Worm (Caenorhabditis elegans) whole organism, L1 larva: ENCODE results near the gene F41B4.1.

Experiments
- C34B4.2 ChIP-seq: sonication (generic microtip); optimal IDR thresholded peaks from 2 replicates; lab custom pipeline; 2017; ENCODE audit warnings: mild to moderate bottlenecking, missing genetic modification characterization, missing compliant biosample characterization
- Y116A8C.19 ChIP-seq: sonication (generic microtip); optimal IDR thresholded peaks from 2 replicates; lab custom pipeline; 2016; ENCODE audit warnings: missing compliant biosample characterization, missing genetic modification characterization, borderline replicate concordance
- aha-1 ChIP-seq: fragments of 150-350 bp; optimal IDR thresholded peaks from 2 replicates; lab custom pipeline; 2014; ENCODE audit warnings: missing biosample characterization, missing genetic modification characterization
- alr-1 ChIP-seq: fragments of 200-800 bp; sonication (Bioruptor generic); optimal IDR thresholded peaks from 2 replicates; lab custom pipeline; 2018; ENCODE audit warnings: borderline replicate concordance, mild to moderate bottlenecking, missing genetic modification characterization, missing compliant biosample characterization
- ama-1 ChIP-seq: fragments of 150-350 bp; optimal IDR thresholded peaks from 2 replicates; lab custom pipeline; 2014
- ces-1 ChIP-seq: fragments of 150-350 bp; optimal IDR thresholded peaks from 2 replicates; lab custom pipeline; 2014; ENCODE audit warnings: missing biosample characterization, missing genetic modification reagents, missing genetic modification characterization
- dpl-1 ChIP-seq, 3 experiments: fragments of 150-350 bp in 2 of 3; sonication (generic microtip) in 1 of 3; optimal IDR thresholded peaks; 2 replicates each; lab custom pipeline; 2014 to 2017; ENCODE audit warnings: missing biosample characterization in 3 of 3, missing genetic modification characterization in 3 of 3, missing genetic modification reagents in 3 of 3
- dsc-1 ChIP-seq: sonication (generic microtip); optimal IDR thresholded peaks from 2 replicates; lab custom pipeline; 2016; ENCODE audit warnings: mild to moderate bottlenecking, missing genetic modification characterization, missing compliant biosample characterization
- efl-1 ChIP-seq, 4 experiments: fragments of 150-350 bp; optimal IDR thresholded peaks in 3 of 4; peaks in 1 of 4; 1 replicate in 1 of 4; 2 replicates in 3 of 4; lab custom pipeline; 2014; ENCODE audit warnings: missing biosample characterization in 2 of 4, missing genetic modification characterization in 2 of 4, missing genetic modification reagents in 2 of 4
- egl-13 ChIP-seq: sonication (generic microtip); optimal IDR thresholded peaks from 2 replicates; lab custom pipeline; 2016; ENCODE audit warnings: missing genotype, missing genetic modification reagents, missing genetic modification characterization, missing compliant biosample characterization
- egl-27 ChIP-seq, 2 experiments: fragments of 150-350 bp in 1 of 2; sonication (generic microtip); optimal IDR thresholded peaks; 3 replicates each; lab custom pipeline; 2017 to 2018; ENCODE audit warnings: missing biosample characterization in 2 of 2, missing genetic modification characterization in 2 of 2, missing genetic modification reagents in 2 of 2
- elt-2 ChIP-seq: sonication (generic microtip); optimal IDR thresholded peaks from 2 replicates; lab custom pipeline; 2016; ENCODE audit warnings: missing genetic modification characterization, mild to moderate bottlenecking, inconsistent platforms, missing compliant biosample characterization, missing genetic modification reagents
- elt-3 ChIP-seq, 6 experiments: fragments of 150-350 bp in 1 of 6; sonication (generic microtip); optimal IDR thresholded peaks; 2 replicates each; lab custom pipeline; 2017 to 2018; ENCODE audit warnings: missing biosample characterization in 6 of 6, missing genetic modification characterization in 6 of 6, inconsistent platforms in 1 of 6
- fkh-10 ChIP-seq: sonication (generic microtip); optimal IDR thresholded peaks from 2 replicates; lab custom pipeline; 2017; ENCODE audit warnings: missing biosample characterization, missing genetic modification reagents, missing genetic modification characterization
- fos-1 ChIP-seq: fragments of 150-350 bp; optimal IDR thresholded peaks from 2 replicates; lab custom pipeline; 2014; ENCODE audit warnings: missing biosample characterization, missing genetic modification characterization
- grh-1 ChIP-seq: fragments of 200-800 bp; sonication (Bioruptor generic); IDR thresholded peaks from 2 replicates; pipeline ENCODE4 v1.3.6; 2022; ENCODE audit warnings: missing genetic modification reagents, missing genetic modification characterization, missing compliant biosample characterization
- hlh-17 ChIP-seq: fragments of 200-800 bp; sonication (Bioruptor generic); optimal IDR thresholded peaks from 2 replicates; lab custom pipeline; 2018; ENCODE audit warnings: missing genetic modification characterization, mild to moderate bottlenecking, missing compliant biosample characterization, moderate library complexity, borderline replicate concordance
- hpl-2 ChIP-seq: fragments of 150-350 bp; optimal IDR thresholded peaks from 2 replicates; lab custom pipeline; 2014; ENCODE audit warnings: missing biosample characterization, missing genetic modification reagents, missing genetic modification characterization
- irx-1 ChIP-seq: sonication (generic microtip); optimal IDR thresholded peaks from 2 replicates; lab custom pipeline; 2016; ENCODE audit warnings: missing genetic modification characterization, missing compliant biosample characterization
- jun-1 ChIP-seq: fragments of 150-350 bp; optimal IDR thresholded peaks from 2 replicates; lab custom pipeline; 2014; ENCODE audit warnings: missing biosample characterization, missing genetic modification reagents, missing genetic modification characterization
- lir-3 ChIP-seq: sonication (generic microtip); optimal IDR thresholded peaks from 2 replicates; lab custom pipeline; 2016; ENCODE audit warnings: mild to moderate bottlenecking, missing genetic modification characterization, moderate library complexity, missing compliant biosample characterization; ENCODE audit not compliant: poor library complexity
- lsy-2 ChIP-seq, 2 experiments: fragments of 150-350 bp; optimal IDR thresholded peaks; 2 replicates each; lab custom pipeline; 2014; ENCODE audit warnings: missing biosample characterization in 2 of 2, missing genetic modification characterization in 2 of 2
- mab-9 ChIP-seq: fragments of 200-800 bp; sonication (Bioruptor generic); IDR thresholded peaks from 2 replicates; pipeline ENCODE4 v1.3.6; 2022; ENCODE audit warnings: missing genetic modification reagents, missing genetic modification characterization, missing compliant biosample characterization
- mdl-1 ChIP-seq, 2 experiments: fragments of 150-350 bp; optimal IDR thresholded peaks; 2 replicates each; lab custom pipeline; 2014 to 2017; ENCODE audit warnings: missing biosample characterization in 2 of 2, missing genetic modification characterization in 2 of 2, inconsistent platforms in 1 of 2
- nhr-11 ChIP-seq: fragments of 150-350 bp; optimal IDR thresholded peaks from 2 replicates; lab custom pipeline; 2014; ENCODE audit warnings: missing biosample characterization, missing genetic modification characterization
- nhr-19 ChIP-seq: fragments of 200-800 bp; sonication (Bioruptor generic); conservative IDR thresholded peaks from 2 replicates; pipeline ENCODE4 v1.3.6; 2022; ENCODE audit warnings: missing genetic modification characterization, missing compliant biosample characterization
- nhr-20 ChIP-seq: sonication (generic microtip); optimal IDR thresholded peaks from 2 replicates; lab custom pipeline; 2016; ENCODE audit warnings: mild to moderate bottlenecking, missing genetic modification characterization, missing compliant biosample characterization
- nhr-237 ChIP-seq: fragments of 150-350 bp; optimal IDR thresholded peaks from 2 replicates; lab custom pipeline; 2014; ENCODE audit warnings: missing biosample characterization, missing genetic modification characterization
- nhr-28 ChIP-seq: fragments of 150-350 bp; optimal IDR thresholded peaks from 2 replicates; lab custom pipeline; 2014; ENCODE audit warnings: missing biosample characterization, missing genetic modification characterization
- nhr-47 ChIP-seq: sonication (generic microtip); optimal IDR thresholded peaks from 2 replicates; lab custom pipeline; 2016; ENCODE audit warnings: mild to moderate bottlenecking, missing genetic modification characterization, moderate library complexity, missing compliant biosample characterization
- nhr-71 ChIP-seq: sonication (generic microtip); optimal IDR thresholded peaks from 2 replicates; lab custom pipeline; 2016; ENCODE audit warnings: mild to moderate bottlenecking, missing genetic modification characterization, moderate library complexity, missing compliant biosample characterization
- nhr-77 ChIP-seq: fragments of 150-350 bp; optimal IDR thresholded peaks from 2 replicates; lab custom pipeline; 2014; ENCODE audit warnings: missing biosample characterization, missing genetic modification characterization
- nhr-84 ChIP-seq: sonication (generic microtip); optimal IDR thresholded peaks from 2 replicates; lab custom pipeline; 2017; ENCODE audit warnings: missing biosample characterization, missing genetic modification characterization
- pag-3 ChIP-seq: sonication (generic microtip); optimal IDR thresholded peaks from 2 replicates; lab custom pipeline; 2017; ENCODE audit warnings: missing genetic modification characterization, mild to moderate bottlenecking, missing compliant biosample characterization, antibody characterized with exemption, borderline replicate concordance; ENCODE audit not compliant: insufficient read depth
- pqm-1 ChIP-seq: sonication (generic microtip); optimal IDR thresholded peaks from 3 replicates; lab custom pipeline; 2017; ENCODE audit warnings: missing biosample characterization, missing genetic modification characterization
- rnt-1 ChIP-seq: sonication (generic microtip); optimal IDR thresholded peaks from 2 replicates; lab custom pipeline; 2016; ENCODE audit warnings: mild to moderate bottlenecking, missing genetic modification characterization, moderate library complexity, missing compliant biosample characterization
- snu-23 ChIP-seq: sonication (generic microtip); optimal IDR thresholded peaks from 2 replicates; lab custom pipeline; 2016; ENCODE audit warnings: missing genetic modification characterization, missing compliant biosample characterization
- sox-4 ChIP-seq: sonication (generic microtip); optimal IDR thresholded peaks from 2 replicates; lab custom pipeline; 2016; ENCODE audit warnings: missing genetic modification characterization, missing compliant biosample characterization
- sptf-1 ChIP-seq: fragments of 150-350 bp; optimal IDR thresholded peaks from 2 replicates; lab custom pipeline; 2014; ENCODE audit warnings: missing biosample characterization, missing genetic modification characterization
- sup-37 ChIP-seq: fragments of 200-800 bp; sonication (Bioruptor generic); optimal IDR thresholded peaks from 2 replicates; lab custom pipeline; 2018; ENCODE audit warnings: mild to moderate bottlenecking, missing genetic modification characterization, missing compliant biosample characterization
- swsn-7 ChIP-seq: sonication (generic microtip); optimal IDR thresholded peaks from 2 replicates; lab custom pipeline; 2016; ENCODE audit warnings: missing genetic modification characterization, missing compliant biosample characterization
- tbx-2 ChIP-seq: sonication (generic microtip); optimal IDR thresholded peaks from 2 replicates; lab custom pipeline; 2016; ENCODE audit warnings: missing genetic modification characterization, missing compliant biosample characterization
- unc-130 ChIP-seq: fragments of 150-350 bp; optimal IDR thresholded peaks from 2 replicates; lab custom pipeline; 2017; ENCODE audit warnings: missing biosample characterization, missing genetic modification characterization, inconsistent platforms
- unc-30 ChIP-seq: sonication (generic microtip); optimal IDR thresholded peaks from 2 replicates; lab custom pipeline; 2017; ENCODE audit warnings: missing biosample characterization, missing genetic modification characterization
- unc-62 ChIP-seq: fragments of 150-350 bp; optimal IDR thresholded peaks from 2 replicates; lab custom pipeline; 2014; ENCODE audit warnings: missing biosample characterization, missing genetic modification reagents, missing genetic modification characterization
- unc-86 ChIP-seq: sonication (generic microtip); optimal IDR thresholded peaks from 2 replicates; lab custom pipeline; 2016; ENCODE audit warnings: missing genetic modification characterization, missing compliant biosample characterization
- unc-98 ChIP-seq: fragments of 200-800 bp; sonication (Bioruptor generic); IDR thresholded peaks from 2 replicates; pipeline ENCODE4 v1.3.6; 2022; ENCODE audit warnings: missing genetic modification characterization, missing compliant biosample characterization
- vab-15 ChIP-seq: sonication (generic microtip); optimal IDR thresholded peaks from 2 replicates; lab custom pipeline; 2017; ENCODE audit warnings: missing genotype, mild to moderate bottlenecking, missing genetic modification characterization, missing compliant biosample characterization
- zag-1 ChIP-seq: fragments of 150-350 bp; optimal IDR thresholded peaks from 2 replicates; lab custom pipeline; 2014; ENCODE audit warnings: missing biosample characterization, missing genetic modification characterization
- zip-4 ChIP-seq: fragments of 200-800 bp; sonication (Bioruptor generic); optimal IDR thresholded peaks from 2 replicates; lab custom pipeline; 2018; ENCODE audit warnings: mild to moderate bottlenecking, missing genetic modification characterization, moderate library complexity, missing compliant biosample characterization
- ztf-11 ChIP-seq, 2 experiments: sonication (generic microtip); optimal IDR thresholded peaks; 2 replicates each; lab custom pipeline; 2016 to 2017; ENCODE audit warnings: missing genetic modification characterization in 2 of 2, missing biosample characterization in 1 of 2, missing compliant biosample characterization in 1 of 2
- ztf-4 ChIP-seq: fragments of 150-350 bp; optimal IDR thresholded peaks from 2 replicates; lab custom pipeline; 2014; ENCODE audit warnings: missing biosample characterization, missing genetic modification characterization

The F41B4.1 gene

ce11 chrX:6804857-6805256 lies 20.8 kb downstream of the F41B4.1 start:
- TF ChIP-seq mdl-1 (tag; optimal IDR thresholded peaks at IDR 0.05; lab: Kevin White, UChicago) (peak in 1 of 2 experiments; percentile 71), hpl-2 (no peak), dpl-1 (GFP tag; optimal IDR thresholded peaks at IDR 0.05; lab: Kevin White, UChicago) (peak; percentile 92 to 94 (median 92)), fkh-10 (GFP tag; lab: Kevin White, UChicago) (no peak), aha-1 (tag; lab: Kevin White, UChicago) (no peak), sup-37 (no peak), nhr-28 (tag; lab: Kevin White, UChicago) (no peak), unc-130 (tag; lab: Kevin White, UChicago) (peak; percentile 14), unc-62 (GFP tag; lab: Kevin White, UChicago) (no peak), unc-86 (peak; percentile 41), zag-1 (no peak), sptf-1 (no peak), unc-98 (no peak), pag-3 (tag; lab: Kevin White, UChicago) (no peak), ztf-4 (tag; lab: Kevin White, UChicago) (no peak), C34B4.2 (tag; lab: Kevin White, UChicago) (no peak), rnt-1 (peak; percentile 61), sox-4 (no peak), nhr-237 (no peak), ztf-11 (tag; optimal IDR thresholded peaks at IDR 0.05; lab: Kevin White, UChicago) (no peak), zip-4 (GFP tag; lab: Kevin White, UChicago) (no peak), hlh-17 (GFP tag; lab: Kevin White, UChicago) (no peak), unc-30 (no peak), efl-1 (optimal IDR thresholded peaks at IDR 0.05; lab: Kevin White, UChicago) (peak; percentile 56 to 94), efl-1 (GFP tag; optimal IDR thresholded peaks at IDR 0.05 in 1 of 2; lab: Kevin White, UChicago) (peak; percentile 94 to 99), irx-1 (peak; percentile 17), egl-27 (tag; optimal IDR thresholded peaks at IDR 0.05; lab: Kevin White, UChicago) (no peak), elt-3 (tag; optimal IDR thresholded peaks at IDR 0.05; lab: Kevin White, UChicago) (peak in 1 of 6 experiments; percentile 23), lir-3 (tag; lab: Kevin White, UChicago) (peak; percentile 39), lsy-2 (tag; optimal IDR thresholded peaks at IDR 0.05; lab: Kevin White, UChicago) (peak; percentile 47 to 72), ces-1 (GFP tag; lab: Kevin White, UChicago) (no peak), vab-15 (tag; lab: Kevin White, UChicago) (no peak), nhr-84 (tag; lab: Kevin White, UChicago) (no peak), nhr-77 (tag; lab: Kevin White, UChicago) (peak; percentile 10), mab-9 (GFP tag; lab: Robert Waterston, UW) (no peak), jun-1 (tag; lab: Kevin White, UChicago) (peak; percentile 18), snu-23 (GFP tag; lab: Kevin White, UChicago) (peak; percentile 73), dsc-1 (tag; lab: Kevin White, UChicago) (peak; percentile 10), elt-2 (peak; percentile 75), nhr-20 (tag; lab: Kevin White, UChicago) (peak; percentile 67), egl-13 (no peak), tbx-2 (peak; percentile 50), nhr-47 (tag; lab: Kevin White, UChicago) (peak; percentile 59), nhr-11 (tag; lab: Kevin White, UChicago) (peak; percentile 15), nhr-19 (GFP tag; lab: Robert Waterston, UW) (peak; percentile 59), fos-1 (tag; lab: Kevin White, UChicago) (no peak), pqm-1 (tag; lab: Kevin White, UChicago) (no peak), nhr-71 (tag; lab: Kevin White, UChicago) (peak; percentile 83), alr-1 (tag; lab: Kevin White, UChicago) (no peak), ama-1 (lab: Kevin White, UChicago) (no peak), grh-1 (GFP tag; lab: Robert Waterston, UW) (peak; percentile 58), swsn-7 (tag; lab: Kevin White, UChicago) (peak; percentile 54), Y116A8C.19 (tag; lab: Kevin White, UChicago) (no peak)
